Fruit fly (Drosophila melanogaster) whole organism, embryonic: Measurements from ENCODE around the gene E2f2.

Source experiments
- Doc2 ChIP-seq: fragments of 200-800 bp; sonication (Bioruptor generic); IDR thresholded peaks from 2 replicates; pipeline ENCODE4 v1.3.6; 2022; ENCODE audit warnings: missing biosample characterization, missing genetic modification characterization
- Drgx ChIP-seq: fragments of 200-800 bp; sonication (Bioruptor generic); IDR thresholded peaks from 2 replicates; pipeline ENCODE4 v1.3.6; 2022; ENCODE audit warnings: missing biosample characterization, missing genetic modification characterization
- ERR ChIP-seq: fragments of 200-800 bp; sonication (Bioruptor generic); optimal IDR thresholded peaks from 2 replicates; lab custom pipeline; 2016; ENCODE audit warnings: missing biosample characterization, missing genetic modification characterization
- NK7.1 ChIP-seq: fragments of 200-800 bp; sonication (Bioruptor generic); optimal IDR thresholded peaks from 3 replicates; lab custom pipeline; 2016; ENCODE audit warnings: missing biosample characterization, missing genetic modification characterization
- crc ChIP-seq: fragments of 200-800 bp; sonication (Bioruptor generic); optimal IDR thresholded peaks from 2 replicates; lab custom pipeline; 2016; ENCODE audit warnings: missing biosample characterization, missing genetic modification characterization
- fd64A ChIP-seq: fragments of 200-800 bp; sonication (Bioruptor generic); optimal IDR thresholded peaks from 3 replicates; lab custom pipeline; 2018; ENCODE audit warnings: missing biosample characterization, mild to moderate bottlenecking, missing genetic modification characterization
- fru ChIP-seq: fragments of >200 bp; optimal IDR thresholded peaks from 2 replicates; lab custom pipeline; 2017
- pfk ChIP-seq: fragments of 200-800 bp; sonication (Bioruptor generic); optimal IDR thresholded peaks from 2 replicates; lab custom pipeline; 2018; ENCODE audit warnings: missing biosample characterization, mild to moderate bottlenecking, missing genetic modification characterization, moderate library complexity
- ttk ChIP-seq: fragments of 200-800 bp; sonication (Bioruptor generic); IDR thresholded peaks from 2 replicates; pipeline ENCODE4 v2.1.2; 2022; ENCODE audit warnings: missing biosample characterization, missing genetic modification characterization

- TF ChIP-seq Doc2 (no peak), ERR (GFP tag; lab: Kevin White, UChicago) (no peak), fru (lab: Kevin White, UChicago) (no peak), pfk (GFP tag; lab: Kevin White, UChicago) (no peak), NK7.1 (no peak), crc (GFP tag; lab: Kevin White, UChicago) (no peak), fd64A (no peak), ttk (GFP tag; lab: Robert Waterston, UW) (no peak), Drgx (GFP tag; lab: Robert Waterston, UW) (no peak)
Measured at dm6 chr2L:21169863-21170262, 13.3 kb upstream of the E2f2 start.
